Fruit fly (Drosophila melanogaster): Measurements from ENCODE around the gene Ca-alpha1T.
A peak's percentile ranks its signal among the peaks of the same experiment; 100 is the strongest.

The Ca-alpha1T gene

DNA sequence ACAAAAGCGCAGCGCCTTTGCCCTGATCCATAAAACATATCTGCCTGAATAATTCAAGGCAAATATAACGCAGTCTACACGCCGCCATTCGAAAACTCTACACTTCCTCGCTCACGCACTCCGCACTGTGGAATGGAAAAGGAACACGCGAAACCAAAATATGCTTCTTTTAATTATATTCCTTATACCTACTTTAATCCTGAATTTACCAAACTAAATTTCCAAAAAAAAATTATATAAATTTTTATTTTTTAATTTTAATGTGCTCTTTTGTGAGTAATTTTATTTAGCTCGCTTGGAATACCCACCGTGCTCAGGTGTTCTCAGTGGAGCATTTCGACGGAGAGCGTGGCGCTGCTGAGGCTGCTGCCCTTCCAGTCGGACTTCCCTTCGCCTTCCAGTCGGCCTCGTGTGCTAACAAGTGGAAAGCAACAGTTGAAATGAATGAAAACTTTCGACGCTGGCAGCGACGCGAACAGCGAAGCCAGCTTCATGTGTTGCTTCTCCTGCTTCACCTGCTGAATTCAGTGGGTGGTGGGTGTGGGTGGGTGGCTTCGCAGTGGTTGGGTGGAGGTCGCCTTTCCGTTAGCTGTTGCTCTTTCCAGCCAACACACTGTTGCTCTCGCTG lies 1.0 kb upstream of the Ca-alpha1T start (continued):
- TF ChIP-seq CG9609 (GFP tag; optimal IDR thresholded peaks at IDR 0.05) (no peak), Asciz (GFP tag; optimal IDR thresholded peaks at IDR 0.05) (peak; percentile 74), Dll (GFP tag; IDR thresholded peaks at IDR 0.05; ENCODE audit: partially characterized antibody) (no peak), D (optimal IDR thresholded peaks at IDR 0.05) (no peak), D (GFP tag; optimal IDR thresholded peaks at IDR 0.05) (peak; percentile 40), CG2889 (GFP tag; IDR thresholded peaks at IDR 0.05) (peak; percentile 74; the same call in 2 of the 3 replicates), CG4730 (GFP tag; IDR thresholded peaks at IDR 0.05) (peak; percentile 81), CG15479 (GFP tag; optimal IDR thresholded peaks at IDR 0.05) (no peak), CG5180 (GFP tag; optimal IDR thresholded peaks at IDR 0.05) (peak; percentile 24), mirr (GFP tag; optimal IDR thresholded peaks at IDR 0.05) (no peak), sisA (GFP tag; IDR thresholded peaks at IDR 0.05) (peak; percentile 64), B-H1 (GFP tag; IDR thresholded peaks at IDR 0.05) (peak; percentile 74), CG4707 (GFP tag; optimal IDR thresholded peaks at IDR 0.05) (peak; percentile 48), klu (GFP tag; IDR thresholded peaks at IDR 0.05) (peak; percentile 84), oc (tag; optimal IDR thresholded peaks at IDR 0.05) (peak; percentile 71), aop (GFP tag; IDR thresholded peaks at IDR 0.05) (no peak), CG2678 (tag; optimal IDR thresholded peaks at IDR 0.05) (peak; percentile 89), tna (GFP tag; IDR thresholded peaks at IDR 0.05; ENCODE audit: partially characterized antibody) (no peak), CG8359 (GFP tag; optimal IDR thresholded peaks at IDR 0.05; ENCODE audit: borderline replicate concordance) (peak; percentile 17), lab (GFP tag; optimal IDR thresholded peaks at IDR 0.05) (peak; percentile 94), dmrt11E (tag; optimal IDR thresholded peaks at IDR 0.05) (no peak), CG32772 (GFP tag; IDR thresholded peaks at IDR 0.05) (peak; percentile 87), jigr1 (GFP tag; IDR thresholded peaks at IDR 0.05) (peak; percentile 54; the same call in 2 of the 3 replicates), CG8924 (tag; optimal IDR thresholded peaks at IDR 0.05) (peak; percentile 72), pb (GFP tag; optimal IDR thresholded peaks at IDR 0.05) (no peak), CG1792 (GFP tag; optimal IDR thresholded peaks at IDR 0.05) (no peak), CG1529 (GFP tag; optimal IDR thresholded peaks at IDR 0.05) (peak; percentile 37), CG11456 (GFP tag; IDR thresholded peaks at IDR 0.05) (peak; percentile 88), gce (GFP tag; IDR thresholded peaks at IDR 0.05) (peak; percentile 86), CG17361 (GFP tag; IDR thresholded peaks at IDR 0.05) (peak; percentile 85), CG4854 (GFP tag; optimal IDR thresholded peaks at IDR 0.05) (peak; percentile 34), CG4282 (GFP tag; optimal IDR thresholded peaks at IDR 0.05) (no peak), CG6254 (GFP tag; optimal IDR thresholded peaks at IDR 0.05) (peak; percentile 31), Ada2b (GFP tag; IDR thresholded peaks at IDR 0.05) (peak; percentile 83), hb (GFP tag; IDR thresholded peaks at IDR 0.05; ENCODE audit: partially characterized antibody) (no peak), zen2 (GFP tag; IDR thresholded peaks at IDR 0.05; ENCODE audit: partially characterized antibody) (no peak), Atf3 (GFP tag; optimal IDR thresholded peaks at IDR 0.05) (no peak), ttk (GFP tag; IDR thresholded peaks at IDR 0.05) (peak; percentile 90), dmrt99B (tag; optimal IDR thresholded peaks at IDR 0.05) (peak; percentile 88), abd-A (tag; optimal IDR thresholded peaks at IDR 0.05) (peak; percentile 6), CG7786 (GFP tag; optimal IDR thresholded peaks at IDR 0.05) (no peak), az2 (GFP tag; optimal IDR thresholded peaks at IDR 0.05) (peak; percentile 65), Nf-YB (GFP tag; optimal IDR thresholded peaks at IDR 0.05) (peak; percentile 41), CG4404 (GFP tag; IDR thresholded peaks at IDR 0.05) (peak; percentile 73), hkb (optimal IDR thresholded peaks at IDR 0.05) (no peak), hkb (GFP tag; IDR thresholded peaks at IDR 0.05) (peak; percentile 92), CG10959 (GFP tag; IDR thresholded peaks at IDR 0.05) (peak; percentile 34; the same call in 1 of the 2 replicates), cwo (GFP tag; optimal IDR thresholded peaks at IDR 0.05) (peak; percentile 80), CG5245 (GFP tag; optimal IDR thresholded peaks at IDR 0.05) (peak; percentile 28), ap (GFP tag; IDR thresholded peaks at IDR 0.05) (peak; percentile 63)

Data from whole organism, embryonic.